Fruit fly (Drosophila melanogaster) whole organism, embryonic: ENCODE results near the gene Gnpat.

ENCODE experiments used
- Atf6 ChIP-seq: fragments of 200-800 bp; sonication (Bioruptor generic); IDR thresholded peaks from 2 replicates; pipeline ENCODE4 v1.3.6; 2022; ENCODE audit warnings: missing biosample characterization, missing genetic modification characterization
- B-H2 ChIP-seq: fragments of 200-800 bp; sonication (Bioruptor generic); optimal IDR thresholded peaks from 2 replicates; lab custom pipeline; 2018; ENCODE audit warnings: missing biosample characterization, mild to moderate bottlenecking, missing genetic modification characterization
- Bdp1 ChIP-seq: fragments of 200-800 bp; sonication (Bioruptor generic); optimal IDR thresholded peaks from 3 replicates; lab custom pipeline; 2016; ENCODE audit warnings: missing biosample characterization, missing genetic modification characterization
- CG10267 ChIP-seq: fragments of 200-800 bp; sonication (Bioruptor generic); optimal IDR thresholded peaks from 2 replicates; lab custom pipeline; 2018; ENCODE audit warnings: missing biosample characterization, mild to moderate bottlenecking, missing genetic modification characterization, moderate library complexity
- CG10979 ChIP-seq: fragments of 200-800 bp; sonication (Bioruptor generic); optimal IDR thresholded peaks from 2 replicates; lab custom pipeline; 2018; ENCODE audit warnings: missing biosample characterization, mild to moderate bottlenecking, missing genetic modification characterization, moderate library complexity
- CG11560 ChIP-seq: fragments of 200-800 bp; sonication (Bioruptor generic); IDR thresholded peaks from 3 replicates; pipeline ENCODE4 v1.3.6; 2022; ENCODE audit warnings: missing biosample characterization, missing genetic modification characterization
- CG12391 ChIP-seq: fragments of 200-800 bp; sonication (Bioruptor generic); optimal IDR thresholded peaks from 3 replicates; lab custom pipeline; 2018; ENCODE audit warnings: missing biosample characterization, mild to moderate bottlenecking, missing genetic modification characterization, moderate library complexity
- CG12769 ChIP-seq: fragments of 200-800 bp; sonication (Bioruptor generic); optimal IDR thresholded peaks from 2 replicates; lab custom pipeline; 2019; ENCODE audit warnings: missing biosample characterization, mild to moderate bottlenecking, missing genetic modification characterization, moderate library complexity
- CG13894 ChIP-seq: fragments of 200-800 bp; sonication (Bioruptor generic); optimal IDR thresholded peaks from 3 replicates; lab custom pipeline; 2018; ENCODE audit warnings: missing biosample characterization, mild to moderate bottlenecking, missing genetic modification characterization, moderate library complexity
- CG16813 ChIP-seq: fragments of 200-800 bp; sonication (Bioruptor generic); IDR thresholded peaks from 3 replicates; pipeline ENCODE4 v1.3.6; 2022; ENCODE audit warnings: missing biosample characterization, missing genetic modification characterization; ENCODE audit not compliant: partially characterized antibody
- CG17328 ChIP-seq: fragments of 200-800 bp; sonication (Bioruptor generic); IDR thresholded peaks from 2 replicates; pipeline ENCODE4 v1.3.6; 2022; ENCODE audit warnings: missing biosample characterization, missing genetic modification characterization
- CG17359 ChIP-seq: fragments of 200-800 bp; sonication (Bioruptor generic); optimal IDR thresholded peaks from 3 replicates; lab custom pipeline; 2018; ENCODE audit warnings: missing biosample characterization, mild to moderate bottlenecking, missing genetic modification characterization, moderate library complexity
- CG18476 ChIP-seq: fragments of 200-800 bp; sonication (Bioruptor generic); optimal IDR thresholded peaks from 2 replicates; lab custom pipeline; 2016; ENCODE audit warnings: missing biosample characterization, mild to moderate bottlenecking, missing genetic modification characterization
- CG2678 ChIP-seq: fragments of 200-800 bp; sonication (Bioruptor generic); optimal IDR thresholded peaks from 3 replicates; lab custom pipeline; 2019; ENCODE audit warnings: missing biosample characterization, mild to moderate bottlenecking, missing genetic modification characterization, moderate library complexity
- CG31441 ChIP-seq: fragments of 200-800 bp; sonication (Bioruptor generic); IDR thresholded peaks from 2 replicates; pipeline ENCODE4 v1.3.6; 2022; ENCODE audit warnings: missing biosample characterization, missing genetic modification characterization
- CG32532 ChIP-seq: fragments of 200-800 bp; sonication (Bioruptor generic); IDR thresholded peaks from 2 replicates; pipeline ENCODE4 v1.3.6; 2022; ENCODE audit warnings: missing biosample characterization, missing genetic modification characterization
- CG34376 ChIP-seq: fragments of 200-800 bp; sonication (Bioruptor generic); optimal IDR thresholded peaks from 2 replicates; lab custom pipeline; 2018; ENCODE audit warnings: missing biosample characterization, mild to moderate bottlenecking, missing genetic modification characterization
- CG4424 ChIP-seq: fragments of 200-800 bp; sonication (Bioruptor generic); optimal IDR thresholded peaks from 3 replicates; lab custom pipeline; 2016; ENCODE audit warnings: missing biosample characterization, missing genetic modification characterization
- CG7556 ChIP-seq: fragments of 200-800 bp; sonication (Bioruptor generic); optimal IDR thresholded peaks from 2 replicates; lab custom pipeline; 2017; ENCODE audit warnings: missing biosample characterization, mild to moderate bottlenecking, missing genetic modification characterization
- CG8388 ChIP-seq: fragments of 200-800 bp; sonication (Bioruptor generic); optimal IDR thresholded peaks from 2 replicates; lab custom pipeline; 2019; ENCODE audit warnings: missing biosample characterization, mild to moderate bottlenecking, missing genetic modification characterization, moderate library complexity
- Deaf1 ChIP-seq: fragments of 200-800 bp; optimal IDR thresholded peaks from 3 replicates; lab custom pipeline; 2019; ENCODE audit warnings: missing biosample characterization, mild to moderate bottlenecking, missing genetic modification characterization, moderate library complexity
- Dek ChIP-seq: fragments of 200-800 bp; sonication (Bioruptor generic); optimal IDR thresholded peaks from 3 replicates; lab custom pipeline; 2019; ENCODE audit warnings: missing biosample characterization, mild to moderate bottlenecking, missing genetic modification characterization, moderate library complexity
- Ets65A ChIP-seq: fragments of 200-800 bp; sonication (Bioruptor generic); peaks from one replicate; lab custom pipeline; 2016; ENCODE audit warnings: missing biosample characterization, missing genetic modification characterization
- Hr51 ChIP-seq, 2 experiments: fragments of 200-800 bp; sonication (Bioruptor generic); optimal IDR thresholded peaks; 2 replicates in 1 of 2; 3 replicates in 1 of 2; lab custom pipeline; 2016 to 2018; ENCODE audit warnings: missing biosample characterization in 2 of 2, missing genetic modification characterization in 2 of 2, mild to moderate bottlenecking in 1 of 2, moderate library complexity in 1 of 2
- Meics ChIP-seq: fragments of 200-800 bp; sonication (Bioruptor generic); optimal IDR thresholded peaks from 2 replicates; lab custom pipeline; 2017; ENCODE audit warnings: missing biosample characterization, mild to moderate bottlenecking, missing genetic modification characterization
- Rfx ChIP-seq: fragments of 200-800 bp; sonication (Bioruptor generic); IDR thresholded peaks from 2 replicates; pipeline ENCODE4 v1.3.6; 2022; ENCODE audit warnings: missing biosample characterization, missing genetic modification characterization
- Sox100B ChIP-seq: fragments of 200-800 bp; sonication (Bioruptor generic); optimal IDR thresholded peaks from 3 replicates; lab custom pipeline; 2018; ENCODE audit warnings: missing biosample characterization, mild to moderate bottlenecking, missing genetic modification characterization
- abd-A ChIP-seq: fragments of 200-800 bp; sonication (Bioruptor generic); optimal IDR thresholded peaks from 3 replicates; lab custom pipeline; 2019; ENCODE audit warnings: missing biosample characterization, mild to moderate bottlenecking, missing genetic modification characterization, moderate library complexity
- amos ChIP-seq: fragments of 200-800 bp; sonication (Bioruptor generic); IDR thresholded peaks from 2 replicates; pipeline ENCODE4 v1.3.6; 2022; ENCODE audit warnings: missing biosample characterization, missing genetic modification characterization; ENCODE audit not compliant: partially characterized antibody
- cg ChIP-seq: fragments of 200-800 bp; sonication (Bioruptor generic); optimal IDR thresholded peaks from 3 replicates; lab custom pipeline; 2019; ENCODE audit warnings: missing biosample characterization, mild to moderate bottlenecking, missing genetic modification characterization, moderate library complexity
- ci ChIP-seq: fragments of 200-800 bp; sonication (Bioruptor generic); IDR thresholded peaks from 3 replicates; pipeline ENCODE4 v1.3.6; 2022; ENCODE audit warnings: missing biosample characterization, missing genetic modification characterization
- dmrt99B ChIP-seq: fragments of 200-800 bp; sonication (Bioruptor generic); optimal IDR thresholded peaks from 2 replicates; lab custom pipeline; 2018; ENCODE audit warnings: missing biosample characterization, mild to moderate bottlenecking, missing genetic modification characterization, moderate library complexity
- fru ChIP-seq: fragments of >200 bp; optimal IDR thresholded peaks from 2 replicates; lab custom pipeline; 2017
- gce ChIP-seq: fragments of 200-800 bp; sonication (Bioruptor generic); IDR thresholded peaks from 3 replicates; pipeline ENCODE4 v1.3.6; 2022; ENCODE audit warnings: missing biosample characterization, missing genetic modification characterization
- gem ChIP-seq: fragments of 200-800 bp; sonication (Bioruptor generic); optimal IDR thresholded peaks from 2 replicates; lab custom pipeline; 2019; ENCODE audit warnings: missing biosample characterization, mild to moderate bottlenecking, missing genetic modification characterization, moderate library complexity
- grau ChIP-seq: fragments of 200-800 bp; optimal IDR thresholded peaks from 3 replicates; lab custom pipeline; 2019; ENCODE audit warnings: missing biosample characterization, mild to moderate bottlenecking, missing genetic modification characterization, moderate library complexity
- lab ChIP-seq: fragments of 200-800 bp; sonication (Bioruptor generic); optimal IDR thresholded peaks from 3 replicates; lab custom pipeline; 2017; ENCODE audit warnings: missing biosample characterization, missing genetic modification characterization, mild to moderate bottlenecking, moderate library complexity, missing genetic modification reagents
- oc ChIP-seq: fragments of 200-800 bp; sonication (Bioruptor generic); optimal IDR thresholded peaks from 2 replicates; lab custom pipeline; 2018; ENCODE audit warnings: missing biosample characterization, mild to moderate bottlenecking, missing genetic modification characterization, moderate library complexity
- pan ChIP-seq, 4 experiments: fragments of >200 bp in 3 of 4; fragments of 200-800 bp in 1 of 4; sonication (Bioruptor generic) in 1 of 4; optimal IDR thresholded peaks in 3 of 4; IDR thresholded peaks in 1 of 4; 2 replicates each; pipeline versions ENCODE4 v1.3.6 to Lab custom; 2017 to 2022; ENCODE audit warnings: missing biosample characterization in 2 of 4, missing genetic modification characterization in 2 of 4, mixed read lengths in 1 of 4
- row ChIP-seq: fragments of 200-800 bp; sonication (Bioruptor generic); IDR thresholded peaks from 3 replicates; pipeline ENCODE4 v1.3.6; 2022; ENCODE audit warnings: missing biosample characterization, missing genetic modification characterization
- sd ChIP-seq: fragments of 200-800 bp; sonication (Bioruptor generic); optimal IDR thresholded peaks from 3 replicates; lab custom pipeline; 2018; ENCODE audit warnings: missing biosample characterization, mild to moderate bottlenecking, missing genetic modification characterization, moderate library complexity
- sob ChIP-seq: fragments of 200-800 bp; sonication (Bioruptor generic); IDR thresholded peaks from 2 replicates; pipeline ENCODE4 v1.3.6; 2022; ENCODE audit warnings: missing biosample characterization, missing genetic modification characterization
- ttk ChIP-seq: fragments of 200-800 bp; sonication (Bioruptor generic); IDR thresholded peaks from 2 replicates; pipeline ENCODE4 v2.1.2; 2022; ENCODE audit warnings: missing biosample characterization, missing genetic modification characterization
- twi ChIP-seq: fragments of 200-800 bp; optimal IDR thresholded peaks from 2 replicates; lab custom pipeline; 2019; ENCODE audit warnings: missing biosample characterization, mild to moderate bottlenecking, missing genetic modification characterization, moderate library complexity
- vvl ChIP-seq: fragments of 200-800 bp; sonication (Bioruptor generic); IDR thresholded peaks from 2 replicates; pipeline ENCODE4 v1.3.6; 2022; ENCODE audit warnings: missing biosample characterization, missing genetic modification characterization
- wor ChIP-seq: fragments of 200-800 bp; sonication (Bioruptor generic); IDR thresholded peaks from 2 replicates; pipeline ENCODE4 v1.3.6; 2022; ENCODE audit warnings: missing biosample characterization, missing genetic modification characterization

The Gnpat gene

DNA sequence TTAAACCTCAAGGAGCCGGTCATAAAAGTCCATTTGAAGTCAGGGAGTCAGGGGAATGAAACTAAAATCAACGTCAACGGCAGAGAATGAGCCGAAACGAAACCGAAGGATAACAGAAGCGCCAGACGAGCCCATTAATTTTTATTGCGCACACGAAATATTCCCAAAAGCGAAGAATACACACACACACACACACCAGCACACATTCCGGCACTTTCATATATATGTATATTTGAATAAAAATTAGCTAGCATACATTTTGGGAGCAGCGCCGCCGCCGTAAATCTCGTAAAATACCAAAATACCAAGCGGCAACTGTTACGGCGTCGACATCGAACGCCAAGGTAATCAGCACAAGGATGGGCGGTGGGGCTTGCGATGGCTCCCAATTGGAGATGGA, 48.4 kb upstream of the Gnpat start:
- TF ChIP-seq cg (peak; percentile 51), CG11560 (tag; lab: Robert Waterston, UW) (no peak), wor (GFP tag; lab: Robert Waterston, UW) (no peak), sd (tag; lab: Kevin White, UChicago) (peak; percentile 26), CG13894 (tag; lab: Kevin White, UChicago) (peak; percentile 3), B-H2 (no peak), Hr51 (GFP tag; optimal IDR thresholded peaks at IDR 0.05; lab: Kevin White, UChicago) (peak in 1 of 2 experiments; percentile 23), fru (lab: Kevin White, UChicago) (no peak), twi (peak; percentile 68), abd-A (peak; percentile 93), Deaf1 (tag; lab: Kevin White, UChicago) (peak; percentile 23)

DNA sequence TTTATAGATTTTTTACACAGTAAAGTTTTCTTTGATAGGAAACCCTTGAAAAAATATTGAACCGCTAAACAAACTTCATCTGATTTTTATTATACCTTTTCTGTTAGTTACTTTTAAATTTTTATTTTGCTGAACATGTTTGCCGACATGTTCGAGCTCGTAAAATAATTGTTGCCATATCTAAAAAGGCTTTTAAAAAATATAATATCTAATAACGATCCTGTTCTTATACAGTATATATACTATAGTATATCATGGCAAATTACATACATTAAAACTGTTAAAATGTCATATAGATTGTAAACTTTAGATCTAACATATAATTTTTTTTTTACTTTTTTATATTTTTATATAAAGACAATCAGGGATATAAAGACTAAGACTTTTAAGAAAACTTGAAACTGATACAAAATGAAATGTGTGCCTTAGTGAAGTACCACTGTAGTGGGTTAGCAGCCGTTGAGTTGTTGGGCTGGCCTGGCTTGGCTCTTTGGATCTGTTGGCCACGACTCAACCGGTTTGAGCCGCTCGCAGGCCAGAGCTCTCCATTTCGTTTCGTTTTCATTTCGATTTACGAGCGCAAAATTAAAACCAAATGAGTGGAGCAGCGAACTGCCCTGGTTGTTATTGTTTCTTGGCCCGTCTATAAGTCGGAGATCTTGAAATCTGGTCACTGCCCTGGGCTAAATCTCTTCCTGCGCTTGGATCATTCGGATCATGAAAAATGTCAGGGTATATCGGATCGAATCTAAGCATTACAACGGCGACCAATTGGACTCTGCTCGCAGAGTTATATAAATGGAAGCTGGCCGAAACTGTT, 41.9 kb upstream of the Gnpat start:
- peak; percentile 28 for TF ChIP-seq CG12391 (tag; lab: Kevin White, UChicago)
- no peak for TF ChIP-seq CG16813
- TF ChIP-seq Dek (tag; lab: Kevin White, UChicago), result no peak
- TF ChIP-seq CG34376 (GFP tag; lab: Kevin White, UChicago), result no peak
- no peak for TF ChIP-seq CG18476 (GFP tag; lab: Kevin White, UChicago)
- peak; percentile 29 for TF ChIP-seq Meics (GFP tag; lab: Kevin White, UChicago)
- peak; percentile 64 for TF ChIP-seq gem (tag; lab: Kevin White, UChicago)
- peak; percentile 26; the same call in 1 of the 2 replicates for TF ChIP-seq Rfx (GFP tag; lab: Robert Waterston, UW)
- no peak for TF ChIP-seq pan (optimal IDR thresholded peaks at IDR 0.05; lab: Kevin White, UChicago)
- peak in 1 of 2 experiments; percentile 25 for TF ChIP-seq pan (GFP tag; optimal IDR thresholded peaks at IDR 0.05 in 1 of 2, IDR thresholded peaks at IDR 0.05 in 1 of 2)
- TF ChIP-seq sob, result peak; percentile 16; the same call in 1 of the 2 replicates
- TF ChIP-seq Atf6 (GFP tag; lab: Robert Waterston, UW), result no peak
- TF ChIP-seq oc (tag; lab: Kevin White, UChicago), result peak; percentile 67
- peak; percentile 60 for TF ChIP-seq CG2678
- peak; percentile 27; the same call in 1 of the 2 replicates for TF ChIP-seq CG17328 (GFP tag; lab: Robert Waterston, UW)
- peak; percentile 2 for TF ChIP-seq dmrt99B (tag; lab: Kevin White, UChicago)
- TF ChIP-seq CG4424 (GFP tag; lab: Kevin White, UChicago), result peak; percentile 18
- peak; percentile 88 for TF ChIP-seq grau (tag; lab: Kevin White, UChicago)
- TF ChIP-seq Ets65A (GFP tag; lab: Kevin White, UChicago), result no peak
- TF ChIP-seq row, result peak; percentile 49
- peak; percentile 33; the same call in 1 of the 2 replicates for TF ChIP-seq ttk (GFP tag; lab: Robert Waterston, UW)
- peak; percentile 11 for TF ChIP-seq CG7556 (GFP tag; lab: Kevin White, UChicago)
- TF ChIP-seq Sox100B (GFP tag; lab: Kevin White, UChicago), result peak; percentile 31
- TF ChIP-seq CG10267 (tag; lab: Kevin White, UChicago), result peak; percentile 11
- no peak for TF ChIP-seq CG8388 (GFP tag; lab: Kevin White, UChicago)
- TF ChIP-seq Bdp1 (GFP tag; lab: Kevin White, UChicago), result no peak
- 0 out of 2 replicates have a peak, but pooled peaks have one; percentile 35 for TF ChIP-seq CG32532 (GFP tag; lab: Robert Waterston, UW)
- TF ChIP-seq CG31441 (GFP tag; lab: Robert Waterston, UW), result peak; percentile 67
- TF ChIP-seq lab, result peak; percentile 7
- TF ChIP-seq amos (GFP tag; lab: Robert Waterston, UW), result no peak
- TF ChIP-seq ci (GFP tag; lab: Robert Waterston, UW), result 0 out of 3 replicates have a peak, but pooled peaks have one; percentile 5
- TF ChIP-seq CG10979 (tag; lab: Kevin White, UChicago), result peak; percentile 21
- TF ChIP-seq vvl (GFP tag; lab: Robert Waterston, UW), result peak; percentile 26; the same call in 1 of the 2 replicates
- peak; percentile 14 for TF ChIP-seq CG17359
- TF ChIP-seq gce (GFP tag; lab: Robert Waterston, UW), result no peak
- peak; percentile 41 for TF ChIP-seq CG12769 (tag; lab: Kevin White, UChicago)
